Fruit fly (Drosophila melanogaster) whole organism, embryonic: ENCODE data around the gene CG5727.
A peak's percentile ranks its signal among the peaks of the same experiment; 100 is the strongest.

Source experiments
- ATbp ChIP-seq: fragments of 200-800 bp; sonication (Bioruptor generic); optimal IDR thresholded peaks from 2 replicates; lab custom pipeline; 2017; ENCODE audit warnings: missing biosample characterization, mild to moderate bottlenecking, missing genetic modification characterization, missing genetic modification reagents
- Awh ChIP-seq: fragments of 200-800 bp; sonication (Bioruptor generic); IDR thresholded peaks from 2 replicates; pipeline ENCODE4, ENCODE4 v1.3.6; 2022; ENCODE audit warnings: missing biosample characterization, missing genetic modification characterization
- CG10321 ChIP-seq: fragments of 200-800 bp; sonication (Bioruptor generic); IDR thresholded peaks from 2 replicates; pipeline ENCODE4 v1.3.6; 2022; ENCODE audit warnings: missing biosample characterization, missing genetic modification characterization
- CG10543 ChIP-seq: fragments of 200-800 bp; sonication (Bioruptor generic); optimal IDR thresholded peaks from 3 replicates; lab custom pipeline; 2017; ENCODE audit warnings: missing biosample characterization, mild to moderate bottlenecking, missing genetic modification characterization, moderate library complexity
- CG13123 ChIP-seq: fragments of 200-800 bp; sonication (Bioruptor generic); optimal IDR thresholded peaks from 2 replicates; lab custom pipeline; 2016; ENCODE audit warnings: missing biosample characterization, missing genetic modification characterization
- CG15514 ChIP-seq: fragments of 200-800 bp; sonication (Bioruptor generic); optimal IDR thresholded peaks from 3 replicates; lab custom pipeline; 2017; ENCODE audit warnings: missing biosample characterization, missing genetic modification characterization, mild to moderate bottlenecking, moderate library complexity, missing genetic modification reagents
- CG17328 ChIP-seq: fragments of 200-800 bp; sonication (Bioruptor generic); IDR thresholded peaks from 2 replicates; pipeline ENCODE4 v1.3.6; 2022; ENCODE audit warnings: missing biosample characterization, missing genetic modification characterization
- CG17359 ChIP-seq: fragments of 200-800 bp; sonication (Bioruptor generic); optimal IDR thresholded peaks from 3 replicates; lab custom pipeline; 2018; ENCODE audit warnings: missing biosample characterization, mild to moderate bottlenecking, missing genetic modification characterization, moderate library complexity
- CG17612 ChIP-seq: fragments of 200-800 bp; sonication (Bioruptor generic); IDR thresholded peaks from 2 replicates; pipeline ENCODE4 v1.3.6; 2022; ENCODE audit warnings: missing biosample characterization, missing genetic modification characterization
- CG18476 ChIP-seq: fragments of 200-800 bp; sonication (Bioruptor generic); optimal IDR thresholded peaks from 2 replicates; lab custom pipeline; 2016; ENCODE audit warnings: missing biosample characterization, mild to moderate bottlenecking, missing genetic modification characterization
- CG18599 ChIP-seq: fragments of 200-800 bp; sonication (Bioruptor generic); optimal IDR thresholded peaks from 3 replicates; lab custom pipeline; 2017; ENCODE audit warnings: missing biosample characterization, missing genetic modification characterization, mild to moderate bottlenecking, moderate library complexity, missing genetic modification reagents
- CG2116 ChIP-seq: fragments of 200-800 bp; sonication (Bioruptor generic); optimal IDR thresholded peaks from 3 replicates; lab custom pipeline; 2018; ENCODE audit warnings: missing biosample characterization, mild to moderate bottlenecking, missing genetic modification characterization
- CG2875 ChIP-seq: fragments of 200-800 bp; sonication (Bioruptor generic); optimal IDR thresholded peaks from 2 replicates; lab custom pipeline; 2017; ENCODE audit warnings: missing biosample characterization, mild to moderate bottlenecking, missing genetic modification characterization, missing genetic modification reagents
- CG34224 ChIP-seq: fragments of 200-800 bp; sonication (Bioruptor generic); IDR thresholded peaks from 3 replicates; pipeline ENCODE4 v1.3.6; 2022; ENCODE audit warnings: missing biosample characterization, missing genetic modification characterization; ENCODE audit not compliant: partially characterized antibody
- CG4282 ChIP-seq: fragments of 200-800 bp; sonication (Bioruptor generic); optimal IDR thresholded peaks from 2 replicates; lab custom pipeline; 2016; ENCODE audit warnings: missing biosample characterization, missing genetic modification characterization
- CG6272 ChIP-seq: fragments of 200-800 bp; sonication (Bioruptor generic); IDR thresholded peaks from 2 replicates; pipeline ENCODE4 v1.3.6; 2022; ENCODE audit warnings: missing biosample characterization, missing genetic modification characterization
- CG6813 ChIP-seq: fragments of 200-800 bp; sonication (Bioruptor generic); optimal IDR thresholded peaks from 2 replicates; lab custom pipeline; 2017; ENCODE audit warnings: missing biosample characterization, missing genetic modification characterization, mild to moderate bottlenecking, moderate library complexity, missing genetic modification reagents
- CG6854 ChIP-seq: fragments of 200-800 bp; sonication (Bioruptor generic); optimal IDR thresholded peaks from 3 replicates; lab custom pipeline; 2017; ENCODE audit warnings: missing biosample characterization, mild to moderate bottlenecking, missing genetic modification characterization
- CG8944 ChIP-seq: fragments of 200-800 bp; sonication (Bioruptor generic); optimal IDR thresholded peaks from 3 replicates; lab custom pipeline; 2016; ENCODE audit warnings: missing biosample characterization, missing genetic modification characterization
- CG9817 ChIP-seq: fragments of 200-800 bp; sonication (Bioruptor generic); optimal IDR thresholded peaks from 2 replicates; lab custom pipeline; 2018; ENCODE audit warnings: missing biosample characterization, mild to moderate bottlenecking, missing genetic modification characterization, moderate library complexity
- Dip2 ChIP-seq: fragments of 200-800 bp; sonication (Bioruptor generic); IDR thresholded peaks from 2 replicates; pipeline ENCODE4 v1.3.6; 2022; ENCODE audit warnings: missing biosample characterization, missing genetic modification characterization
- Drgx ChIP-seq: fragments of 200-800 bp; sonication (Bioruptor generic); IDR thresholded peaks from 2 replicates; pipeline ENCODE4 v1.3.6; 2022; ENCODE audit warnings: missing biosample characterization, missing genetic modification characterization
- Hey ChIP-seq: fragments of 200-800 bp; sonication (Bioruptor generic); optimal IDR thresholded peaks from 3 replicates; lab custom pipeline; 2018; ENCODE audit warnings: missing biosample characterization, mild to moderate bottlenecking, missing genetic modification characterization
- Lhr ChIP-seq: fragments of 200-800 bp; sonication (Bioruptor generic); optimal IDR thresholded peaks from 3 replicates; lab custom pipeline; 2017; ENCODE audit warnings: mild to moderate bottlenecking, missing biosample characterization, missing genetic modification reagents, missing genetic modification characterization
- Neu2 ChIP-seq: fragments of 200-800 bp; sonication (Bioruptor generic); optimal IDR thresholded peaks from 3 replicates; lab custom pipeline; 2016; ENCODE audit warnings: missing biosample characterization, missing genetic modification characterization, borderline replicate concordance
- Nf-YB ChIP-seq: fragments of 200-800 bp; sonication (Bioruptor generic); optimal IDR thresholded peaks from 3 replicates; lab custom pipeline; 2019; ENCODE audit warnings: missing biosample characterization, mild to moderate bottlenecking, missing genetic modification characterization, moderate library complexity
- Oaz ChIP-seq: fragments of 200-800 bp; sonication (Bioruptor generic); IDR thresholded peaks from 2 replicates; pipeline ENCODE4 v1.3.6; 2022; ENCODE audit warnings: missing biosample characterization, missing genetic modification characterization
- PHDP ChIP-seq: fragments of 200-800 bp; sonication (Bioruptor generic); optimal IDR thresholded peaks from 3 replicates; lab custom pipeline; 2018; ENCODE audit warnings: missing biosample characterization, mild to moderate bottlenecking, missing genetic modification characterization, moderate library complexity
- Ravus ChIP-seq: fragments of 200-800 bp; sonication (Bioruptor generic); IDR thresholded peaks from 2 replicates; pipeline ENCODE4 v1.3.6; 2022; ENCODE audit warnings: missing biosample characterization, missing genetic modification characterization
- ac ChIP-seq: fragments of 200-800 bp; sonication (Bioruptor generic); optimal IDR thresholded peaks from 3 replicates; lab custom pipeline; 2017; ENCODE audit warnings: missing biosample characterization, mild to moderate bottlenecking, missing genetic modification characterization
- al ChIP-seq: fragments of 200-800 bp; sonication (Bioruptor generic); IDR thresholded peaks from 2 replicates; pipeline ENCODE4 v1.3.6; 2022; ENCODE audit warnings: missing biosample characterization, missing genetic modification characterization
- aop ChIP-seq: fragments of 200-800 bp; sonication (Bioruptor generic); IDR thresholded peaks from 2 replicates; pipeline ENCODE4 v1.3.6; 2022; ENCODE audit warnings: missing biosample characterization, missing genetic modification characterization
- ap ChIP-seq: fragments of 200-800 bp; sonication (Bioruptor generic); IDR thresholded peaks from 2 replicates; pipeline ENCODE4 v1.3.6; 2022; ENCODE audit warnings: missing biosample characterization, missing genetic modification characterization
- ato ChIP-seq: fragments of 200-800 bp; sonication (Bioruptor generic); IDR thresholded peaks from 2 replicates; pipeline ENCODE4 v1.3.6; 2022; ENCODE audit warnings: missing biosample characterization, missing genetic modification characterization; ENCODE audit not compliant: partially characterized antibody
- az2 ChIP-seq: fragments of 200-800 bp; sonication (Bioruptor generic); optimal IDR thresholded peaks from 3 replicates; lab custom pipeline; 2016; ENCODE audit warnings: missing biosample characterization, missing genetic modification characterization
- dan ChIP-seq: fragments of 200-800 bp; sonication (Bioruptor generic); IDR thresholded peaks from 2 replicates; pipeline ENCODE4 v1.3.6; 2022; ENCODE audit warnings: missing biosample characterization, missing genetic modification characterization
- eve ChIP-seq, 2 experiments: fragments of >200 bp; optimal IDR thresholded peaks; 2 replicates each; lab custom pipeline; 2017; ENCODE audit warnings: missing biosample characterization in 2 of 2, missing genetic modification characterization in 2 of 2
- fru ChIP-seq: fragments of >200 bp; optimal IDR thresholded peaks from 2 replicates; lab custom pipeline; 2017
- fu2 ChIP-seq: fragments of 200-800 bp; sonication (Bioruptor generic); optimal IDR thresholded peaks from 2 replicates; lab custom pipeline; 2016; ENCODE audit warnings: missing biosample characterization, missing genetic modification characterization
- gem ChIP-seq: fragments of 200-800 bp; sonication (Bioruptor generic); optimal IDR thresholded peaks from 2 replicates; lab custom pipeline; 2019; ENCODE audit warnings: missing biosample characterization, mild to moderate bottlenecking, missing genetic modification characterization, moderate library complexity
- kni ChIP-seq: fragments of 200-800 bp; sonication (Bioruptor generic); optimal IDR thresholded peaks from 3 replicates; lab custom pipeline; 2017; ENCODE audit warnings: mild to moderate bottlenecking, missing biosample characterization, missing genetic modification reagents, missing genetic modification characterization
- lbe ChIP-seq: fragments of 200-800 bp; sonication (Bioruptor generic); optimal IDR thresholded peaks from 2 replicates; lab custom pipeline; 2016; ENCODE audit warnings: missing biosample characterization, mild to moderate bottlenecking, missing genetic modification characterization
- nmo ChIP-seq: fragments of 200-800 bp; sonication (Bioruptor generic); optimal IDR thresholded peaks from 2 replicates; lab custom pipeline; 2018; ENCODE audit warnings: missing biosample characterization, mild to moderate bottlenecking, missing genetic modification characterization, moderate library complexity
- org-1 ChIP-seq: fragments of 200-800 bp; sonication (Bioruptor generic); optimal IDR thresholded peaks from 2 replicates; lab custom pipeline; 2017; ENCODE audit warnings: missing biosample characterization, missing genetic modification characterization
- repo ChIP-seq: fragments of 200-800 bp; sonication (Bioruptor generic); optimal IDR thresholded peaks from 2 replicates; lab custom pipeline; 2016; ENCODE audit warnings: missing biosample characterization, missing genetic modification characterization
- run ChIP-seq: fragments of 200-800 bp; sonication (Bioruptor generic); optimal IDR thresholded peaks from 3 replicates; lab custom pipeline; 2018; ENCODE audit warnings: missing biosample characterization, mild to moderate bottlenecking, missing genetic modification characterization
- sens-2 ChIP-seq: fragments of 200-800 bp; sonication (Bioruptor generic); IDR thresholded peaks from 2 replicates; pipeline ENCODE4 v1.3.6; 2022; ENCODE audit warnings: missing biosample characterization, missing genetic modification characterization
- sob ChIP-seq: fragments of 200-800 bp; sonication (Bioruptor generic); IDR thresholded peaks from 2 replicates; pipeline ENCODE4 v1.3.6; 2022; ENCODE audit warnings: missing biosample characterization, missing genetic modification characterization
- ttk ChIP-seq: fragments of 200-800 bp; sonication (Bioruptor generic); IDR thresholded peaks from 2 replicates; pipeline ENCODE4 v2.1.2; 2022; ENCODE audit warnings: missing biosample characterization, missing genetic modification characterization
- unpg ChIP-seq: fragments of 200-800 bp; sonication (Bioruptor generic); optimal IDR thresholded peaks from 3 replicates; lab custom pipeline; 2018; ENCODE audit warnings: missing biosample characterization, mild to moderate bottlenecking, missing genetic modification characterization, moderate library complexity

Gene CG5727

DNA sequence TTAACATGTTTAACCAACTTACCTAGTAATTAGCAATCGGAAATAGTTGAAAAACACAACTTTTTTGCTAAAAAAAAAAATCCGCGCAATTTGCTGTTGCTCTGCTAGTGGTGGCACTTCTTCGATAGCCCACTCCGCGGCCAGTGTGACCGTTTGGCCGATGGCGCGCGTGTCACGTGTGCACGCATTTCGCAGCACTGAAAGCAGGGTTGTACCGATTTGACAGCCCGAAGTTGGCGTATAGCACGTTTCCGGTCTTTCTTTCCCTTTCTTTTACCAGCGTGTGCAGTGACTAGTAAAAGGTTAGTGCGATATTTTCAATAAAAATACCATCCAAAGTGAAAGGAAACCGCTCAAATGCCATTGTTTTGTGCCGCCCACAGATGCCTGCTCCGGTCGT lies 9.6 kb downstream of the CG5727 start, which contains the start of the genes Ripalpha and RpL7 (continued):
- TF ChIP-seq ATbp (GFP tag; lab: Kevin White, UChicago) (peak; percentile 98), CG34224 (GFP tag; lab: Robert Waterston, UW) (peak; percentile 84), CG13123 (GFP tag; lab: Kevin White, UChicago) (peak; percentile 97), org-1 (GFP tag; lab: Kevin White, UChicago) (peak; percentile 97), ttk (peak; percentile 96), fru (lab: Kevin White, UChicago) (no peak), CG2875 (GFP tag; lab: Kevin White, UChicago) (peak; percentile 99), CG8944 (GFP tag; lab: Kevin White, UChicago) (peak; percentile 98), Drgx (GFP tag; lab: Robert Waterston, UW) (peak; percentile 84), al (GFP tag; lab: Robert Waterston, UW) (peak; percentile 94), dan (GFP tag; lab: Robert Waterston, UW) (no peak), Ravus (GFP tag; lab: Robert Waterston, UW) (peak; percentile 82), fu2 (GFP tag; lab: Kevin White, UChicago) (peak; percentile 98), run (tag; lab: Kevin White, UChicago) (no peak)

DNA sequence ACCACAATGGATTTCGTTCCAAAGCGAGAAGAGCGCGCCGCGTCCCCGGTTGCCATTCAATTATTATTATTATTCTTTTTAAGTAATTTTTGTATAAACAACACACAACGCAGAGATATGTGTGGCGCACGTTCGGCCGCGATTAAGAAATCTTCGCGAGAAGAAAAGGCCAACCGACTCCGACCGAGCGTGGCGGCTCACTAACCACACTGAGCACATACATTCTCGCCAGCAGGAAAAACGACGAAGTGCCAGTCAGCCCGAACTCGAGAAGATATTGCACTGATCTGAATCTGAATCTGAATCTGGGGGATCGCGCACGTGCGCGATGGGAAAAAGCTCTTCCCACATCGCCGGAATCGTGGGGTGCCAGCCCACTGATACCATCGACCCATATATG lies 11.6 kb downstream of the CG5727 start, which contains the start of gene Sur:
Sur (minus strand) TSS at position 207 of the 400 bp plus-strand sequence.
- TF ChIP-seq gem (no peak), CG18599 (GFP tag; lab: Kevin White, UChicago) (no peak), CG6854 (GFP tag; lab: Kevin White, UChicago) (no peak), ap (GFP tag; lab: Robert Waterston, UW) (no peak), Nf-YB (GFP tag; lab: Kevin White, UChicago) (no peak), ac (GFP tag; lab: Kevin White, UChicago) (no peak), aop (no peak), nmo (GFP tag; lab: Kevin White, UChicago) (no peak), Dip2 (GFP tag; lab: Robert Waterston, UW) (no peak), CG6813 (GFP tag; lab: Kevin White, UChicago) (no peak), unpg (no peak), sens-2 (GFP tag; lab: Robert Waterston, UW) (no peak), Lhr (GFP tag; lab: Kevin White, UChicago) (no peak), CG2875 (GFP tag; lab: Kevin White, UChicago) (no peak), CG10321 (GFP tag; lab: Robert Waterston, UW) (no peak), Neu2 (GFP tag; lab: Kevin White, UChicago) (no peak), CG4282 (GFP tag; lab: Kevin White, UChicago) (no peak), CG9817 (tag; lab: Kevin White, UChicago) (no peak), PHDP (no peak), az2 (GFP tag; lab: Kevin White, UChicago) (no peak), CG2116 (no peak), CG15514 (peak; percentile 6), Oaz (GFP tag; lab: Robert Waterston, UW) (no peak), CG10543 (peak; percentile 58), CG17612 (GFP tag; lab: Robert Waterston, UW) (no peak), CG17359 (no peak), repo (GFP tag; lab: Kevin White, UChicago) (no peak), CG17328 (GFP tag; lab: Robert Waterston, UW) (no peak), Hey (tag; lab: Kevin White, UChicago) (no peak), eve (GFP tag; optimal IDR thresholded peaks at IDR 0.05; lab: Kevin White, UChicago) (no peak), ato (GFP tag; lab: Robert Waterston, UW) (peak; percentile 30; the same call in 1 of the 2 replicates), CG6272 (GFP tag; lab: Robert Waterston, UW) (no peak), sob (GFP tag; lab: Robert Waterston, UW) (no peak), CG18476 (GFP tag; lab: Kevin White, UChicago) (no peak), Awh (GFP tag; lab: Robert Waterston, UW) (no peak), kni (no peak), lbe (no peak)
